Worm (Caenorhabditis elegans): ENCODE data around the gene nhr-189.

ce11 chrV:3855916-3856315 lies 4.1 kb downstream of the nhr-189 start:
- no peak for TF ChIP-seq dao-5 (tag; optimal IDR thresholded peaks at IDR 0.05)
- TF ChIP-seq W03F9.2 (tag; optimal IDR thresholded peaks at IDR 0.05), result no peak
- no peak for TF ChIP-seq him-1 (tag; optimal IDR thresholded peaks at IDR 0.05)

All from whole organism, L4/young adult.